Worm (Caenorhabditis elegans): ENCODE measurements around the gene R102.10.
"Not testable (repeated sequence)": the region's sequence is repeated elsewhere in the genome, so short reads cannot be mapped to it uniquely, and the experiment has no call there.

The R102.10 gene

ce11 chrIV:10751740-10752139, 46.5 kb downstream of the R102.10 start, which contains the start of gene T25B9.2:
Gene T25B9.2, minus strand, starts transcription at chrIV:10751840.
- not testable (repeated sequence) for TF ChIP-seq mxl-1 (tag; optimal IDR thresholded peaks at IDR 0.05); cebp-1 (GFP tag; IDR thresholded peaks at IDR 0.05); cebp-1 (tag; optimal IDR thresholded peaks at IDR 0.05); tbx-9 (tag; optimal IDR thresholded peaks at IDR 0.05; ENCODE audit: borderline replicate concordance)

ce11 chrIV:10754685-10755084, 49.4 kb downstream of the R102.10 start, which contains the start of gene T25B9.5:
Gene T25B9.5, minus strand, starts transcription at chrIV:10754785.
- TF ChIP-seq ekl-4 (GFP tag; IDR thresholded peaks at IDR 0.05) (no peak), gei-17 (GFP tag; optimal IDR thresholded peaks at IDR 0.05) (no peak)
